Worm (Caenorhabditis elegans): ENCODE data around the gene srw-62.

DNA sequence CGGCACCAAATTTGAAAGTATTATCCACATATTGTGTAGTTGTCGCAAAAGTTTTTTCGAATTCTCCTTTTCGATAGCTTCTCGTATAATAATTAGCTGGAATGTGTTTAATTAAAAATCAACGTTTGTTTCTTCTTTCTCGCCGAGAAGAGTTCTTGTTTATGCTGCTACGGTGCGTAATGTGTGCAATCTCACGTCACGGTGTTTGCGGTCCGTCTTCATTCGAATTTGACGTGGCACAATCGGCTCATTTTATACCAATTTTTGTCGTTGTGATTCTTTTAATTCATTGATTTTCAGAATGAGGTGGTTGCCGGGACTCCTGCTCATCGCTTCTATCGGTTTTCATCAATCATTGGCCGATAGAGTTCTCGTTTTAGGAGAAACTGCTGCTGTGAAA, 39.0 kb downstream of the srw-62 start, which contains the start of gene ostb-1:
- TF ChIP-seq snpc-4 (tag; optimal IDR thresholded peaks at IDR 0.05) (no peak), fkh-10 (GFP tag; optimal IDR thresholded peaks at IDR 0.05) (no peak), dve-1 (tag; optimal IDR thresholded peaks at IDR 0.05; ENCODE audit: insufficient read depth) (peak; percentile 10), dpl-1 (GFP tag; optimal IDR thresholded peaks at IDR 0.05) (peak; percentile 26), nhr-11 (tag; optimal IDR thresholded peaks at IDR 0.05) (no peak), jun-1 (tag; optimal IDR thresholded peaks at IDR 0.05) (no peak), mxl-3 (GFP tag; optimal IDR thresholded peaks at IDR 0.05) (no peak), nhr-25 (tag; optimal IDR thresholded peaks at IDR 0.05; ENCODE audit: borderline replicate concordance, insufficient read depth) (no peak)
